Worm (Caenorhabditis elegans): ENCODE measurements around the gene ZK938.10.

- TF ChIP-seq ceh-43 (GFP tag; optimal IDR thresholded peaks at IDR 0.05) (no peak), lin-13 (tag; optimal IDR thresholded peaks at IDR 0.05) (no peak), pha-4 (tag; optimal IDR thresholded peaks at IDR 0.05) (no peak), elt-3 (tag; optimal IDR thresholded peaks at IDR 0.05) (no peak), drap-1 (GFP tag; optimal IDR thresholded peaks at IDR 0.05) (no peak), M03D4.4 (tag; optimal IDR thresholded peaks at IDR 0.05) (no peak), mep-1 (tag; optimal IDR thresholded peaks at IDR 0.05) (no peak), ceh-83 (GFP tag; optimal IDR thresholded peaks at IDR 0.05) (no peak), mls-2 (tag; optimal IDR thresholded peaks at IDR 0.05) (no peak), unc-62 (GFP tag; optimal IDR thresholded peaks at IDR 0.05) (no peak), nhr-76 (tag; optimal IDR thresholded peaks at IDR 0.05) (no peak), blmp-1 (tag; optimal IDR thresholded peaks at IDR 0.05) (no peak), ces-1 (GFP tag; optimal IDR thresholded peaks at IDR 0.05) (no peak)
Measured at ce11 chrII:9872961-9873360, 22.1 kb upstream of the ZK938.10 start, which contains the start of gene chil-8.

All from whole organism, mixed stage, embryonic.